Fruit fly (Drosophila melanogaster) whole organism, embryonic: ENCODE measurements around the gene CG4133.

Source experiments
- ATbp ChIP-seq: fragments of 200-800 bp; sonication (Bioruptor generic); optimal IDR thresholded peaks from 2 replicates; lab custom pipeline; 2017; ENCODE audit warnings: missing biosample characterization, mild to moderate bottlenecking, missing genetic modification characterization, missing genetic modification reagents
- Ada2b ChIP-seq: fragments of 200-800 bp; sonication (Bioruptor generic); IDR thresholded peaks from 2 replicates; pipeline ENCODE4 v1.3.6; 2022; ENCODE audit warnings: missing biosample characterization, missing genetic modification characterization
- Adf1 ChIP-seq: fragments of 200-800 bp; sonication (Bioruptor generic); IDR thresholded peaks from 2 replicates; pipeline ENCODE4 v1.3.6; 2022; ENCODE audit warnings: missing biosample characterization, missing genetic modification characterization
- Aef1 ChIP-seq: fragments of 200-800 bp; sonication (Bioruptor generic); IDR thresholded peaks from 3 replicates; pipeline ENCODE4 v1.3.6; 2022; ENCODE audit warnings: missing biosample characterization, missing genetic modification characterization
- Asciz ChIP-seq: fragments of 200-800 bp; sonication (Bioruptor generic); optimal IDR thresholded peaks from 2 replicates; lab custom pipeline; 2017; ENCODE audit warnings: missing biosample characterization, mild to moderate bottlenecking, missing genetic modification characterization, missing genetic modification reagents
- B-H2 ChIP-seq: fragments of 200-800 bp; sonication (Bioruptor generic); optimal IDR thresholded peaks from 2 replicates; lab custom pipeline; 2018; ENCODE audit warnings: missing biosample characterization, mild to moderate bottlenecking, missing genetic modification characterization
- CG12219 ChIP-seq: fragments of 200-800 bp; sonication (Bioruptor generic); optimal IDR thresholded peaks from 3 replicates; lab custom pipeline; 2018; ENCODE audit warnings: missing biosample characterization, mild to moderate bottlenecking, missing genetic modification characterization
- CG13894 ChIP-seq: fragments of 200-800 bp; sonication (Bioruptor generic); optimal IDR thresholded peaks from 3 replicates; lab custom pipeline; 2018; ENCODE audit warnings: missing biosample characterization, mild to moderate bottlenecking, missing genetic modification characterization, moderate library complexity
- CG14667 ChIP-seq: fragments of 200-800 bp; sonication (Bioruptor generic); IDR thresholded peaks from 2 replicates; pipeline ENCODE4 v1.3.6; 2022; ENCODE audit warnings: missing biosample characterization, missing genetic modification characterization
- CG15479 ChIP-seq: fragments of 200-800 bp; sonication (Bioruptor generic); optimal IDR thresholded peaks from 3 replicates; lab custom pipeline; 2019; ENCODE audit warnings: missing biosample characterization, mild to moderate bottlenecking, missing genetic modification characterization, moderate library complexity
- CG15601 ChIP-seq: fragments of 200-800 bp; sonication (Bioruptor generic); optimal IDR thresholded peaks from 3 replicates; lab custom pipeline; 2019; ENCODE audit warnings: missing biosample characterization, mild to moderate bottlenecking, missing genetic modification characterization, moderate library complexity
- CG17359 ChIP-seq: fragments of 200-800 bp; sonication (Bioruptor generic); optimal IDR thresholded peaks from 3 replicates; lab custom pipeline; 2018; ENCODE audit warnings: missing biosample characterization, mild to moderate bottlenecking, missing genetic modification characterization, moderate library complexity
- CG17385 ChIP-seq: fragments of 200-800 bp; sonication (Bioruptor generic); optimal IDR thresholded peaks from 3 replicates; lab custom pipeline; 2018; ENCODE audit warnings: missing biosample characterization, mild to moderate bottlenecking, missing genetic modification characterization
- CG17568 ChIP-seq: fragments of 200-800 bp; sonication (Bioruptor generic); optimal IDR thresholded peaks from 2 replicates; lab custom pipeline; 2018; ENCODE audit warnings: missing biosample characterization, mild to moderate bottlenecking, missing genetic modification characterization, moderate library complexity
- CG17912 ChIP-seq: fragments of 200-800 bp; sonication (Bioruptor generic); optimal IDR thresholded peaks from 2 replicates; lab custom pipeline; 2018; ENCODE audit warnings: missing biosample characterization, mild to moderate bottlenecking, missing genetic modification characterization
- CG2678 ChIP-seq: fragments of 200-800 bp; sonication (Bioruptor generic); optimal IDR thresholded peaks from 3 replicates; lab custom pipeline; 2019; ENCODE audit warnings: missing biosample characterization, mild to moderate bottlenecking, missing genetic modification characterization, moderate library complexity
- CG3163 ChIP-seq: fragments of 200-800 bp; sonication (Bioruptor generic); optimal IDR thresholded peaks from 3 replicates; lab custom pipeline; 2016; ENCODE audit warnings: missing biosample characterization, missing genetic modification characterization
- CG4360 ChIP-seq: fragments of 200-800 bp; sonication (Bioruptor generic); IDR thresholded peaks from 2 replicates; pipeline ENCODE4 v1.3.6; 2022; ENCODE audit warnings: missing biosample characterization, missing genetic modification characterization
- CG4820 ChIP-seq: fragments of 200-800 bp; sonication (Bioruptor generic); optimal IDR thresholded peaks from 3 replicates; lab custom pipeline; 2016; ENCODE audit warnings: missing biosample characterization, missing genetic modification characterization
- CG6791 ChIP-seq: fragments of 200-800 bp; sonication (Bioruptor generic); IDR thresholded peaks from 3 replicates; pipeline ENCODE4 v1.3.6; 2022; ENCODE audit warnings: missing biosample characterization, missing genetic modification characterization; ENCODE audit not compliant: partially characterized antibody
- CG7271 ChIP-seq: fragments of 200-800 bp; sonication (Bioruptor generic); optimal IDR thresholded peaks from 2 replicates; lab custom pipeline; 2018; ENCODE audit warnings: missing biosample characterization, mild to moderate bottlenecking, missing genetic modification characterization, moderate library complexity
- CG8388 ChIP-seq: fragments of 200-800 bp; sonication (Bioruptor generic); optimal IDR thresholded peaks from 2 replicates; lab custom pipeline; 2019; ENCODE audit warnings: missing biosample characterization, mild to moderate bottlenecking, missing genetic modification characterization, moderate library complexity
- D ChIP-seq, 2 experiments: fragments of 200-800 bp in 1 of 2; fragments of >200 bp in 1 of 2; sonication (Bioruptor generic) in 1 of 2; optimal IDR thresholded peaks; 2 replicates in 1 of 2; 3 replicates in 1 of 2; lab custom pipeline; 2017; ENCODE audit warnings: mild to moderate bottlenecking in 1 of 2, missing biosample characterization in 1 of 2, missing genetic modification characterization in 1 of 2, missing genetic modification reagents in 1 of 2
- Ets65A ChIP-seq: fragments of 200-800 bp; sonication (Bioruptor generic); peaks from one replicate; lab custom pipeline; 2016; ENCODE audit warnings: missing biosample characterization, missing genetic modification characterization
- Hr51 ChIP-seq, 2 experiments: fragments of 200-800 bp; sonication (Bioruptor generic); optimal IDR thresholded peaks; 2 replicates in 1 of 2; 3 replicates in 1 of 2; lab custom pipeline; 2016 to 2018; ENCODE audit warnings: missing biosample characterization in 2 of 2, missing genetic modification characterization in 2 of 2, mild to moderate bottlenecking in 1 of 2, moderate library complexity in 1 of 2
- Hr78 ChIP-seq, 2 experiments: fragments of 200-800 bp in 1 of 2; fragments of >200 bp in 1 of 2; sonication (Bioruptor generic) in 1 of 2; optimal IDR thresholded peaks; 2 replicates each; lab custom pipeline; 2017 to 2019; ENCODE audit warnings: missing biosample characterization in 2 of 2, missing genetic modification characterization in 2 of 2, mild to moderate bottlenecking in 1 of 2, moderate library complexity in 1 of 2
- Ravus ChIP-seq: fragments of 200-800 bp; sonication (Bioruptor generic); IDR thresholded peaks from 2 replicates; pipeline ENCODE4 v1.3.6; 2022; ENCODE audit warnings: missing biosample characterization, missing genetic modification characterization
- Side ChIP-seq: fragments of 200-800 bp; sonication (Bioruptor generic); optimal IDR thresholded peaks from 2 replicates; lab custom pipeline; 2016; ENCODE audit warnings: missing biosample characterization, missing genetic modification characterization
- Trl ChIP-seq, 3 experiments: fragments of >200 bp in 2 of 3; fragments of 200-800 bp in 1 of 3; sonication (Bioruptor generic) in 1 of 3; optimal IDR thresholded peaks; 2 replicates in 1 of 3; 3 replicates in 2 of 3; lab custom pipeline; 2016 to 2017; ENCODE audit warnings: missing biosample characterization in 1 of 3, missing genetic modification characterization in 1 of 3
- cg ChIP-seq: fragments of 200-800 bp; sonication (Bioruptor generic); optimal IDR thresholded peaks from 3 replicates; lab custom pipeline; 2019; ENCODE audit warnings: missing biosample characterization, mild to moderate bottlenecking, missing genetic modification characterization, moderate library complexity
- chinmo ChIP-seq: fragments of 200-800 bp; sonication (Bioruptor generic); IDR thresholded peaks from 4 replicates; pipeline ENCODE4 v1.3.6; 2022; ENCODE audit warnings: missing biosample characterization, missing genetic modification characterization; ENCODE audit not compliant: partially characterized antibody
- chm ChIP-seq: fragments of 200-800 bp; sonication (Bioruptor generic); IDR thresholded peaks from 2 replicates; pipeline ENCODE4 v1.3.6; 2022; ENCODE audit warnings: missing biosample characterization, missing genetic modification characterization
- disco-r ChIP-seq: fragments of 200-800 bp; sonication (Bioruptor generic); optimal IDR thresholded peaks from 2 replicates; lab custom pipeline; 2016; ENCODE audit warnings: missing biosample characterization, missing genetic modification characterization
- exex ChIP-seq: fragments of 200-800 bp; sonication (Bioruptor generic); optimal IDR thresholded peaks from 4 replicates; lab custom pipeline; 2018; ENCODE audit warnings: missing biosample characterization, mild to moderate bottlenecking, missing genetic modification characterization, moderate library complexity
- gem ChIP-seq: fragments of 200-800 bp; sonication (Bioruptor generic); optimal IDR thresholded peaks from 2 replicates; lab custom pipeline; 2019; ENCODE audit warnings: missing biosample characterization, mild to moderate bottlenecking, missing genetic modification characterization, moderate library complexity
- hkb ChIP-seq, 2 experiments: fragments of 200-800 bp in 1 of 2; fragments of >200 bp in 1 of 2; sonication (Bioruptor generic) in 1 of 2; IDR thresholded peaks in 1 of 2; optimal IDR thresholded peaks in 1 of 2; 2 replicates each; pipeline versions ENCODE4 v1.3.6 to Lab custom; 2017 to 2022; ENCODE audit warnings: missing biosample characterization in 1 of 2, missing genetic modification characterization in 1 of 2
- kni ChIP-seq: fragments of 200-800 bp; sonication (Bioruptor generic); optimal IDR thresholded peaks from 3 replicates; lab custom pipeline; 2017; ENCODE audit warnings: mild to moderate bottlenecking, missing biosample characterization, missing genetic modification reagents, missing genetic modification characterization
- nerfin-1 ChIP-seq: fragments of 200-800 bp; sonication (Bioruptor generic); optimal IDR thresholded peaks from 3 replicates; lab custom pipeline; 2019; ENCODE audit warnings: missing biosample characterization, mild to moderate bottlenecking, missing genetic modification characterization, moderate library complexity
- prd ChIP-seq, 3 experiments: fragments of >200 bp in 2 of 3; fragments of 200-800 bp in 1 of 3; sonication (Bioruptor generic) in 1 of 3; optimal IDR thresholded peaks in 2 of 3; IDR thresholded peaks in 1 of 3; 2 replicates in 2 of 3; 3 replicates in 1 of 3; pipeline versions ENCODE4 v1.3.6 to Lab custom; 2017 to 2022; ENCODE audit warnings: missing biosample characterization in 1 of 3, missing genetic modification characterization in 1 of 3
- schlank ChIP-seq: fragments of 200-800 bp; sonication (Bioruptor generic); optimal IDR thresholded peaks from 2 replicates; lab custom pipeline; 2018; ENCODE audit warnings: missing biosample characterization, mild to moderate bottlenecking, missing genetic modification characterization
- sd ChIP-seq: fragments of 200-800 bp; sonication (Bioruptor generic); optimal IDR thresholded peaks from 3 replicates; lab custom pipeline; 2018; ENCODE audit warnings: missing biosample characterization, mild to moderate bottlenecking, missing genetic modification characterization, moderate library complexity
- sens ChIP-seq: fragments of 200-800 bp; sonication (Bioruptor generic); peaks from one replicate; lab custom pipeline; 2016; ENCODE audit warnings: missing biosample characterization, missing genetic modification characterization
- so ChIP-seq: fragments of 200-800 bp; sonication (Bioruptor generic); IDR thresholded peaks from 3 replicates; pipeline ENCODE4 v1.3.6; 2022; ENCODE audit warnings: missing biosample characterization, missing genetic modification characterization

CG4133 gene

dm6 chr2L:431629-431984 lies 23.7 kb upstream of the CG4133 start:
- TF ChIP-seq CG7271 (no peak), CG4820 (GFP tag; lab: Kevin White, UChicago) (no peak), CG4360 (peak; percentile 97), kni (GFP tag; lab: Kevin White, UChicago) (peak; percentile 29), Hr78 (GFP tag; optimal IDR thresholded peaks at IDR 0.05; lab: Kevin White, UChicago) (peak in 1 of 2 experiments; percentile 98), CG14667 (GFP tag; lab: Robert Waterston, UW) (no peak), cg (GFP tag; lab: Kevin White, UChicago) (peak; percentile 86), sd (peak; percentile 100), Ravus (GFP tag; lab: Robert Waterston, UW) (no peak), nerfin-1 (tag; lab: Kevin White, UChicago) (peak; percentile 66), chm (GFP tag; lab: Robert Waterston, UW) (0 out of 2 replicates have a peak, but pooled peaks have one; percentile 42), Adf1 (peak; percentile 89), Trl (optimal IDR thresholded peaks at IDR 0.05; lab: Kevin White, UChicago) (peak in 1 of 2 experiments; percentile 6), Trl (GFP tag; optimal IDR thresholded peaks at IDR 0.05; lab: Kevin White, UChicago) (no peak), chinmo (GFP tag; lab: Robert Waterston, UW) (peak; percentile 94; the same call in 3 of the 4 replicates), CG12219 (no peak), Aef1 (GFP tag; lab: Robert Waterston, UW) (peak; percentile 76), D (optimal IDR thresholded peaks at IDR 0.05; lab: Kevin White, UChicago) (peak; percentile 4), D (GFP tag; optimal IDR thresholded peaks at IDR 0.05; lab: Kevin White, UChicago) (no peak), CG15479 (GFP tag; lab: Kevin White, UChicago) (peak; percentile 72)

DNA sequence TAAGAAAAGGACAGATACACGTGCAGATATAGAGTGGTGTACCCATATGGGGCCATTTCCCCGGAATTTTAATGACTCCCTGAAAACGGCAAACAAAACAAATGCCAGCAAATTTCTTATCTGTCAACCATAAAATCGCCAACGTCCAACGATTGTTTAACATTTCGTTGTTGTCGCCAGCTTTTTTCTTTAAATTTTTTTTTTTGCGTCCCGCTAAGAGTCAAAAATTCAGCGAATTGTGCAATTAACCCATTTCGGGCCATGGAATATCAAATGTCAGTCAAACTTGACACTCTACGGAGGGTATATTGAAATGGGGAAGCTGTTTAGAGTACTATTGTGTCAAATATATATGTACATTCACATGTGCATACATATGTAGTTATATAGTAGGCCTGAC lies 23.2 kb upstream of the CG4133 start:
- TF ChIP-seq sens (peak; percentile 21), schlank (no peak), disco-r (no peak), exex (tag; lab: Kevin White, UChicago) (peak; percentile 5)

- 0 out of 4 replicates have a peak, but pooled peaks have one; percentile 52 for TF ChIP-seq chinmo (GFP tag; lab: Robert Waterston, UW)
- TF ChIP-seq CG17912 (GFP tag; lab: Kevin White, UChicago) = no peak
- TF ChIP-seq CG3163 (GFP tag; lab: Kevin White, UChicago) = no peak
- TF ChIP-seq B-H2 = no peak
- TF ChIP-seq CG13894 (tag; lab: Kevin White, UChicago) = peak; percentile 89
- peak; percentile 53 for TF ChIP-seq sd
- TF ChIP-seq, all 482 proteins: peak for 3
Observed at dm6 chr2L:434439-434838, 20.9 kb upstream of the CG4133 start.

dm6 chr2L:435311-435806 lies 20.0 kb upstream of the CG4133 start:
- TF ChIP-seq gem (tag; lab: Kevin White, UChicago) = peak; percentile 54
- TF ChIP-seq ATbp (GFP tag; lab: Kevin White, UChicago) = peak; percentile 31
- peak; percentile 71 for TF ChIP-seq Ets65A (GFP tag; lab: Kevin White, UChicago)
- TF ChIP-seq CG2678 (tag; lab: Kevin White, UChicago) = peak; percentile 42
- TF ChIP-seq Side (GFP tag; lab: Kevin White, UChicago) = no peak
- TF ChIP-seq so (GFP tag; lab: Robert Waterston, UW) = 0 out of 3 replicates have a peak, but pooled peaks have one; percentile 44
- no peak for TF ChIP-seq hkb (optimal IDR thresholded peaks at IDR 0.05; lab: Kevin White, UChicago)
- peak; percentile 33; the same call in 1 of the 2 replicates for TF ChIP-seq hkb (GFP tag; IDR thresholded peaks at IDR 0.05; lab: Robert Waterston, UW)
- no peak for TF ChIP-seq CG17568 (GFP tag; lab: Kevin White, UChicago)
- TF ChIP-seq prd (optimal IDR thresholded peaks at IDR 0.05; lab: Kevin White, UChicago) = no peak
- peak; percentile 21; the same call in 1 of the 3 replicates for TF ChIP-seq prd (GFP tag; IDR thresholded peaks at IDR 0.05; lab: Robert Waterston, UW)
- TF ChIP-seq CG17385 (GFP tag; lab: Kevin White, UChicago) = peak; percentile 13
- TF ChIP-seq CG17359 (tag; lab: Kevin White, UChicago) = peak; percentile 57
- peak; percentile 39 for TF ChIP-seq CG8388
- no peak for TF ChIP-seq CG6791 (GFP tag; lab: Robert Waterston, UW)
- TF ChIP-seq Ada2b (GFP tag; lab: Robert Waterston, UW) = 0 out of 2 replicates have a peak, but pooled peaks have one; percentile 8
- peak; percentile 78 for TF ChIP-seq CG15601 (tag; lab: Kevin White, UChicago)
- TF ChIP-seq Asciz (GFP tag; lab: Kevin White, UChicago) = peak; percentile 34
- TF ChIP-seq Hr51 (GFP tag; optimal IDR thresholded peaks at IDR 0.05; lab: Kevin White, UChicago) = peak in 1 of 2 experiments; percentile 61
